Worm (Caenorhabditis elegans): ENCODE results near the gene skih-2.

Gene skih-2

DNA sequence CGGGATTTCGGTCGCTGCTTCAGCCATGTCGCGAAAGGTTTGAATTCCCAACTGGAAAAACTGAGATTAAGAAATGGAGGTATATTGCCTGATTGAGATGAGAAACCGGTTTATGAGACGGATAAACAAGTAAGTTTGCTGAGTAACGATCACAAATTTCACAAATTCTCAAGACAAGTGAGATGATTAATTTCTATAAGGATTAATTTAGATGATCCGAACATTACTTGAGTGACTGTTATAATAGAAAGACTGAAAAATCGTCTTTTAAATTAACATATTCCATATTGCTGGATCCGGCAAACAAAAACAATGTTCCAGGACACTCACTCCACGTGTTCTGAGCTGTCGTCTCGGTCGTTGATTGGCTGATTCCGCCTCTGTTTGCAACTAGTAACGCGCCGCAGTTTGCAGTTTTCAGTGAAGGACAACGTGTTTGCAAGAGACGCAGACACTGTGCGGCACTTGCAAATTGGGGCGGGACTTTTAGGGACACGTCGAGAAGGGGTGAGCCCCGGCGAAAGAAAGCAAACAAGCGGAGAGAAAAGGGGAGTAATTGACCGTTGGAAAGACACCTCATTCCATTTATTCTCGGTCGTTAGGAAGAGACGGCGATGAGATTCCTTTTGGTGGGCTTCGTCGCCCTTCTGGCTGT, 23.2 kb downstream of the skih-2 start, which contains the start of the genes imp-2 and enpl-1:
Gene imp-2 (minus strand): TSS at position 51 of the 655 bp plus-strand sequence.
Gene enpl-1 (plus strand): TSS at position 462 of the 655 bp plus-strand sequence.
- TF ChIP-seq snpc-4 (tag; optimal IDR thresholded peaks at IDR 0.05) (peak; percentile 34), peb-1 (tag; optimal IDR thresholded peaks at IDR 0.05) (no peak), mdl-1 (tag; optimal IDR thresholded peaks at IDR 0.05) (peak; percentile 70 to 97), nhr-25 (tag; optimal IDR thresholded peaks at IDR 0.05) (peak; percentile 78), aly-2 (tag; optimal IDR thresholded peaks at IDR 0.05) (no peak), ama-1 (optimal IDR thresholded peaks at IDR 0.05) (no peak), dmd-4 (tag; optimal IDR thresholded peaks at IDR 0.05) (no peak), nhr-6 (tag; optimal IDR thresholded peaks at IDR 0.05) (peak; percentile 71), ztf-1 (GFP tag; conservative IDR thresholded peaks at IDR 0.05) (no peak), nhr-10 (tag; optimal IDR thresholded peaks at IDR 0.05) (peak; percentile 43), nhr-129 (tag; optimal IDR thresholded peaks at IDR 0.05) (peak; percentile 94), ztf-4 (tag; optimal IDR thresholded peaks at IDR 0.05) (peak; percentile 69), unc-39 (tag; optimal IDR thresholded peaks at IDR 0.05) (no peak), R02D3.7 (tag; optimal IDR thresholded peaks at IDR 0.05) (no peak), elt-1 (tag; optimal IDR thresholded peaks at IDR 0.05) (no peak), egl-27 (tag; optimal IDR thresholded peaks at IDR 0.05) (peak; percentile 82), nhr-77 (tag; optimal IDR thresholded peaks at IDR 0.05) (peak; percentile 62), ZK546.5 (tag; optimal IDR thresholded peaks at IDR 0.05) (peak; percentile 34), nhr-12 (tag; optimal IDR thresholded peaks at IDR 0.05) (no peak), nhr-23 (tag; optimal IDR thresholded peaks at IDR 0.05) (peak; percentile 25), fos-1 (tag; optimal IDR thresholded peaks at IDR 0.05) (peak; percentile 86), sma-9 (GFP tag; optimal IDR thresholded peaks at IDR 0.05) (peak; percentile 81), sma-9 (tag; optimal IDR thresholded peaks at IDR 0.05) (no peak), lin-39 (tag; optimal IDR thresholded peaks at IDR 0.05) (no peak), gmeb-1 (tag; optimal IDR thresholded peaks at IDR 0.05) (peak; percentile 85), F13H6.1 (tag; optimal IDR thresholded peaks at IDR 0.05) (peak; percentile 91), Y55F3AM.14 (GFP tag; optimal IDR thresholded peaks at IDR 0.05) (peak; percentile 34), nhr-237 (tag; optimal IDR thresholded peaks at IDR 0.05) (peak; percentile 21), elt-3 (tag; optimal IDR thresholded peaks at IDR 0.05) (no peak), nhr-11 (tag; optimal IDR thresholded peaks at IDR 0.05) (no peak), ztf-11 (tag; optimal IDR thresholded peaks at IDR 0.05) (no peak), blmp-1 (tag; optimal IDR thresholded peaks at IDR 0.05; ENCODE audit: insufficient read depth) (peak; percentile 10), unc-62 (GFP tag; optimal IDR thresholded peaks at IDR 0.05) (no peak), skn-1 (tag; optimal IDR thresholded peaks at IDR 0.05) (no peak), alr-1 (tag; optimal IDR thresholded peaks at IDR 0.05) (no peak), C34F6.9 (tag; optimal IDR thresholded peaks at IDR 0.05) (peak; percentile 89), lin-13 (GFP tag; optimal IDR thresholded peaks at IDR 0.05) (peak; percentile 88), lsy-2 (tag; optimal IDR thresholded peaks at IDR 0.05) (peak; percentile 90 to 96), ceh-16 (tag; optimal IDR thresholded peaks at IDR 0.05) (peak; percentile 31), zag-1 (tag; optimal IDR thresholded peaks at IDR 0.05) (peak; percentile 98), lin-11 (tag; optimal IDR thresholded peaks at IDR 0.05) (peak; percentile 93), sma-3 (GFP tag; optimal IDR thresholded peaks at IDR 0.05) (peak; percentile 89), mbf-1 (tag; optimal IDR thresholded peaks at IDR 0.05) (no peak), ceh-82 (tag; optimal IDR thresholded peaks at IDR 0.05) (no peak), sem-4 (tag; optimal IDR thresholded peaks at IDR 0.05) (peak; percentile 74), mab-5 (tag; optimal IDR thresholded peaks at IDR 0.05) (peak; percentile 89), crh-2 (tag; optimal IDR thresholded peaks at IDR 0.05) (peak; percentile 98), nhr-21 (tag; optimal IDR thresholded peaks at IDR 0.05) (peak; percentile 83), unc-55 (GFP tag; optimal IDR thresholded peaks at IDR 0.05) (peak; percentile 92)
